Worm (Caenorhabditis elegans) whole organism, L4/young adult: Measurements from ENCODE around the gene iscu-1.

Experiments used
- W03F9.2 ChIP-seq: fragments of 150-350 bp; optimal IDR thresholded peaks from 2 replicates; lab custom pipeline; 2014; ENCODE audit warnings: missing biosample characterization, missing genetic modification characterization
- dao-5 ChIP-seq: sonication (generic microtip); optimal IDR thresholded peaks from 2 replicates; lab custom pipeline; 2016; ENCODE audit warnings: missing genotype, missing genetic modification characterization, moderate library complexity, missing compliant biosample characterization
- him-1 ChIP-seq: sonication (generic microtip); optimal IDR thresholded peaks from 2 replicates; lab custom pipeline; 2016; ENCODE audit warnings: missing genotype, missing genetic modification reagents, missing genetic modification characterization, missing compliant biosample characterization

DNA sequence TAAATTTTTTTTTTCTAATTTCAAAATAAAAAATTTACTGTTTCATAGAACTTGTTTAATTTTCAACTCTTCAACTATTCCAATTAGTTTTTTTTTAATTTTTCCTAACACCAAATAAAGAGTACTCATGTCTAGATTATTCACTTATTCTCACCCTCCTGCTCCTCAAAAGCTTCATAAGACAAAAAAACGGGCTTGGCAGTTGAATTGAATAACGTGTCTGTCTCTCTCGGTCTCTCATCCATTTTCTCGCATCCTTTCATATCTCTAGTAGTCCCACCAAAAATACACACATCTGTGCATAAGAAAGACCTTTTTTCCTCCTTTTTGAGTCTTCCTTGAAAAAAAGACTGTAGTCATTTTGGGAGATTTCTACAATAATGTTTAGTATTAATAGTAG is 20.3 kb upstream of the iscu-1 start:
- TF ChIP-seq him-1 (no peak), dao-5 (tag; lab: Kevin White, UChicago) (no peak), W03F9.2 (no peak)
